Worm (Caenorhabditis elegans): ENCODE data around the gene F20C5.7.
"Not testable (repeated sequence)": the region's sequence is repeated elsewhere in the genome, so short reads cannot be mapped to it uniquely, and the experiment has no call there.

The F20C5.7 gene

DNA sequence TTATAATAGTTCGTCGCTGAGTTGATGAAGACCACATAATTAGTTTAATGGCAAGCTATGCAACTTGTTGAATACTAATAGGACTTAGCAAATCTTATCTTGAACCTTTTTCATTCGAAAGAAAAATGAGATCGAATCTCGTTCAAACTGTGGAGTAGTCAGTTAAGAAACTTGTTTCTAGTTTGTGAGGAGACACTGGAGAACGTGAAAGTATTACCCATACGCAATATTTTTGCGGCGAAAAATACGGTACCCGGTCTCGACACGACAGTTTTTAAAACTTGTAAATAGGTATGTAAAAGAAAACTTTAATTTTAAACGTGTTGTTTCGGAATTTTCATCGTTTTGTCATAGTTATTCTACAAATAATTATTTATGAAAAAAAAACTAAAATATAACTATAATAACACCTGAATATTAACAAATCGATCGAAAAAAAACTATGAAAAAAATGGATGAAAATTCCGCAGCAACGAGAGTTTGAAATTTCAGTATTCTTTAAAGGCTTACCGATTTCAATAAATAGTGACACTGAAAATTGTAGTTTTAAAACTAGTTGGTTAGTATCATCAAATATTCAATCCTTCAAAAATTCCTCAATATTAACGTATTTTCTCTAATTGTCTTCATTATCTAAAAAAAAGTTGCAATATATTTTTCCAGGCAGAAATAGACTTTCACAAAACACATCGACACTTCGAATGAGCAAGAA, at the start of gene F20C5.7, which contains the start of gene parg-1:
F20C5.7 (minus strand) TSS at position 101 of the 712 bp plus-strand sequence.
parg-1 (plus strand) TSS at position 662 of the 712 bp plus-strand sequence.
- TF ChIP-seq nhr-11 (tag; optimal IDR thresholded peaks at IDR 0.05) (no peak), npax-4 (tag; optimal IDR thresholded peaks at IDR 0.05) (no peak)

DNA sequence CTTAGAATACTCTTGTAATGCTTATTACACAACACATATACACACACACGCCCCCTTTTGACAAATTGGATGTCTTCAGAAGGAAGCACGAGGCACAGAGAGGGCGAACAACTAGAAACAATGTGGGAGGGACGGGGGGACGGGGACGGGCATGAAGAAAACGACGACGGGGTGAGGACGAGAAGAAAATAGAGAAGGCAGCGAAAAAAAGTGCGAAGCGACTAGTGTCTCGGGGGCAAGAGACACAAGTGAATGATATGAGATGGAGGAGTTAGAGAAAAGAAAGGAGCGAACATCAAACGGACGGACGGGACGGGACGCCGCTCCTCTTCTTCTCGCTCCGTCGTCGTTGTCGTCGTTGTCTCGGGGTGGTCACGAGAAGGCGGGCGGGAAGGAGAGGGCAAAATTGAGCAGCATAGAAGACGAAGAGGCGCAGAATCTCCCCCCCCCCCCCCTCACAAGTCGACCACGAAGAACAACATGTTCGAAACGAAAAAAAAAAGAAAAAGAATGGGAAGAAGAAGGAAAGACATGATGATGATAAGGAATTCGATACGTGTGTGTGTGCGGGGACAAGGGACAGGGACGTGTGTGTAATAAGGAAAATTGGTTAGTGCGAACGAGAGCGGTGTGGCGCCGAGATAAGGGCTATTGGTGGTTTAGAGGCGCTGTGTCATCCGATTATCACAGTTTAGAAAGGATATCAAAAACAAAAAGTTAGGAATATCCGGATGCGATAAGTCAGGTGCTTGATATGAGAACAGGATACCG, 49.6 kb upstream of the F20C5.7 start:
- no peak for TF ChIP-seq C08G9.2 (tag; optimal IDR thresholded peaks at IDR 0.05)
- TF ChIP-seq ceh-18 (tag; optimal IDR thresholded peaks at IDR 0.05), result peak; percentile 30
- peak; percentile 13 for TF ChIP-seq ceh-19 (GFP tag; optimal IDR thresholded peaks at IDR 0.05)

ce11 chrIV:8793223-8793622, 47.7 kb upstream of the F20C5.7 start:
- TF ChIP-seq lin-11 (tag; optimal IDR thresholded peaks at IDR 0.05), result no peak
- TF ChIP-seq ttx-3 (tag; optimal IDR thresholded peaks at IDR 0.05), result no peak
- no peak for TF ChIP-seq ceh-19 (GFP tag; optimal IDR thresholded peaks at IDR 0.05)
- no peak for TF ChIP-seq ets-4 (tag; optimal IDR thresholded peaks at IDR 0.05)
- TF ChIP-seq T23F11.4 (GFP tag; optimal IDR thresholded peaks at IDR 0.05), result no peak
- no peak for TF ChIP-seq ceh-18 (tag; optimal IDR thresholded peaks at IDR 0.05)
- no peak for TF ChIP-seq che-1 (tag; optimal IDR thresholded peaks at IDR 0.05)
- TF ChIP-seq pat-9 (tag; optimal IDR thresholded peaks at IDR 0.05), result no peak
- no peak for TF ChIP-seq elt-2 (tag; optimal IDR thresholded peaks at IDR 0.05)

- TF ChIP-seq T23F11.4 (GFP tag; optimal IDR thresholded peaks at IDR 0.05) (no peak), sox-4 (tag; optimal IDR thresholded peaks at IDR 0.05) (no peak)
Observed at ce11 chrIV:8792808-8793207, 47.3 kb upstream of the F20C5.7 start, which contains the start of gene C33D9.3. Gene C33D9.3 (minus strand): TSS chrIV:8792908.

- TF ChIP-seq nfya-1 (tag; optimal IDR thresholded peaks at IDR 0.05) (no peak), ceh-6 (GFP tag; optimal IDR thresholded peaks at IDR 0.05) (no peak), pha-4 (tag; optimal IDR thresholded peaks at IDR 0.05) (no peak), che-1 (tag; optimal IDR thresholded peaks at IDR 0.05) (no peak), ama-1 (optimal IDR thresholded peaks at IDR 0.05) (no peak), C08G9.2 (tag; optimal IDR thresholded peaks at IDR 0.05) (no peak), fkh-6 (tag; optimal IDR thresholded peaks at IDR 0.05) (no peak), Y22D7AL.16 (tag; optimal IDR thresholded peaks at IDR 0.05) (no peak), ceh-9 (tag; optimal IDR thresholded peaks at IDR 0.05) (no peak), hlh-13 (GFP tag; optimal IDR thresholded peaks at IDR 0.05) (no peak), syd-9 (tag; optimal IDR thresholded peaks at IDR 0.05) (no peak), ztf-16 (tag; optimal IDR thresholded peaks at IDR 0.05) (no peak), ceh-45 (GFP tag; IDR thresholded peaks at IDR 0.05) (no peak), odd-2 (tag; optimal IDR thresholded peaks at IDR 0.05) (no peak), ceh-34 (tag; optimal IDR thresholded peaks at IDR 0.05) (no peak), ceh-24 (tag; optimal IDR thresholded peaks at IDR 0.05) (no peak), ahr-1 (tag; optimal IDR thresholded peaks at IDR 0.05) (no peak)
Observed at ce11 chrIV:8790144-8790543, 44.7 kb upstream of the F20C5.7 start, which contains the start of gene sru-35. Gene sru-35 (minus strand): TSS chrIV:8790244.

DNA sequence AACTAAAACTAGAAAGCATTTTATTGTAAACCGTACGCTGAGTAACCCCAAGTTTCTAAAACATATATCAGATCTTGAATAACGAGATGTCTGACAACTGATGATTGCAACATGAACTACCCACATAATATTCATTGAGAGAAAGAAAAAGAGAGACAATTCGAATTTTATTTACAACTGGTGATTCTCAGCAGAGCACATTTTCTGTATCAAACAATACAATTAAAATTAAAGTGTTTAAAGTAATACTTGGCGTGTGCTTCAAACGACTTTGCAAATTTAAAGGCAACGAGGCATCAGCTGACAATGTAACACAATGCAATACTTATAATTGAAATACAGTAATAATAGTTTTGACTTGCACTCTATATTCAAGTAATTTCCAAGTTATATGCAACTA, 42.6 kb upstream of the F20C5.7 start, which contains the start of gene C33D9.10:
C33D9.10 (minus strand) TSS at position 101 of the 400 bp plus-strand sequence.
- not testable (repeated sequence) for TF ChIP-seq ceh-45 (GFP tag; IDR thresholded peaks at IDR 0.05); fkh-10 (GFP tag; optimal IDR thresholded peaks at IDR 0.05); nhr-11 (tag; optimal IDR thresholded peaks at IDR 0.05)
